Worm (Caenorhabditis elegans) whole organism, L1 larva: Measurements from ENCODE around the gene T05H4.15.

Source experiments
- C04F5.9 ChIP-seq: sonication (generic microtip); optimal IDR thresholded peaks from 2 replicates; lab custom pipeline; 2016; ENCODE audit warnings: missing genetic modification characterization, missing compliant biosample characterization
- C16A3.4 ChIP-seq: fragments of 150-350 bp; optimal IDR thresholded peaks from 2 replicates; lab custom pipeline; 2014; ENCODE audit warnings: missing biosample characterization, missing genetic modification characterization
- F16B12.6 ChIP-seq: fragments of 150-350 bp; optimal IDR thresholded peaks from 2 replicates; lab custom pipeline; 2014; ENCODE audit warnings: missing biosample characterization, missing genetic modification characterization
- aly-2 ChIP-seq: fragments of 150-350 bp; optimal IDR thresholded peaks from 2 replicates; lab custom pipeline; 2014; ENCODE audit warnings: missing biosample characterization, missing genetic modification characterization
- ama-1 ChIP-seq: fragments of 150-350 bp; optimal IDR thresholded peaks from 2 replicates; lab custom pipeline; 2014
- blmp-1 ChIP-seq: fragments of 150-350 bp; optimal IDR thresholded peaks from 2 replicates; lab custom pipeline; 2014; ENCODE audit warnings: missing biosample characterization, missing genetic modification characterization
- ceh-82 ChIP-seq, 3 experiments: fragments of 150-350 bp in 1 of 3; sonication (generic microtip) in 2 of 3; optimal IDR thresholded peaks; 2 replicates each; lab custom pipeline; 2014 to 2017; ENCODE audit warnings: missing biosample characterization in 3 of 3, missing genetic modification characterization in 3 of 3
- ceh-88 ChIP-seq: fragments of 200-800 bp; sonication (Bioruptor generic); IDR thresholded peaks from 2 replicates; pipeline ENCODE4 v1.3.6; 2022; ENCODE audit warnings: missing genetic modification characterization, missing compliant biosample characterization
- ceh-90 ChIP-seq: sonication (generic microtip); optimal IDR thresholded peaks from 2 replicates; lab custom pipeline; 2016; ENCODE audit warnings: missing genetic modification characterization, missing compliant biosample characterization
- dpl-1 ChIP-seq, 3 experiments: fragments of 150-350 bp in 2 of 3; sonication (generic microtip) in 1 of 3; optimal IDR thresholded peaks; 2 replicates each; lab custom pipeline; 2014 to 2017; ENCODE audit warnings: missing biosample characterization in 3 of 3, missing genetic modification characterization in 3 of 3, missing genetic modification reagents in 3 of 3
- efl-1 ChIP-seq, 4 experiments: fragments of 150-350 bp; optimal IDR thresholded peaks in 3 of 4; peaks in 1 of 4; 1 replicate in 1 of 4; 2 replicates in 3 of 4; lab custom pipeline; 2014; ENCODE audit warnings: missing biosample characterization in 2 of 4, missing genetic modification characterization in 2 of 4, missing genetic modification reagents in 2 of 4
- egl-27 ChIP-seq, 2 experiments: fragments of 150-350 bp in 1 of 2; sonication (generic microtip); optimal IDR thresholded peaks; 3 replicates each; lab custom pipeline; 2017 to 2018; ENCODE audit warnings: missing biosample characterization in 2 of 2, missing genetic modification characterization in 2 of 2, missing genetic modification reagents in 2 of 2
- elt-2 ChIP-seq: sonication (generic microtip); optimal IDR thresholded peaks from 2 replicates; lab custom pipeline; 2016; ENCODE audit warnings: missing genetic modification characterization, mild to moderate bottlenecking, inconsistent platforms, missing compliant biosample characterization, missing genetic modification reagents
- elt-3 ChIP-seq, 6 experiments: fragments of 150-350 bp in 1 of 6; sonication (generic microtip); optimal IDR thresholded peaks; 2 replicates each; lab custom pipeline; 2017 to 2018; ENCODE audit warnings: missing biosample characterization in 6 of 6, missing genetic modification characterization in 6 of 6, inconsistent platforms in 1 of 6
- ets-5 ChIP-seq: fragments of 200-800 bp; sonication (Bioruptor generic); IDR thresholded peaks from 2 replicates; pipeline ENCODE4 v1.3.6; 2022; ENCODE audit warnings: missing genetic modification characterization, missing compliant biosample characterization
- fkh-4 ChIP-seq: sonication (generic microtip); optimal IDR thresholded peaks from 2 replicates; lab custom pipeline; 2016; ENCODE audit warnings: missing compliant biosample characterization, missing genetic modification characterization, borderline replicate concordance
- fkh-8 ChIP-seq: sonication (generic microtip); optimal IDR thresholded peaks from 2 replicates; lab custom pipeline; 2016; ENCODE audit warnings: mild to moderate bottlenecking, missing genetic modification characterization, missing compliant biosample characterization
- grh-1 ChIP-seq: fragments of 200-800 bp; sonication (Bioruptor generic); IDR thresholded peaks from 2 replicates; pipeline ENCODE4 v1.3.6; 2022; ENCODE audit warnings: missing genetic modification reagents, missing genetic modification characterization, missing compliant biosample characterization
- hpl-2 ChIP-seq: fragments of 150-350 bp; optimal IDR thresholded peaks from 2 replicates; lab custom pipeline; 2014; ENCODE audit warnings: missing biosample characterization, missing genetic modification reagents, missing genetic modification characterization
- irx-1 ChIP-seq: sonication (generic microtip); optimal IDR thresholded peaks from 2 replicates; lab custom pipeline; 2016; ENCODE audit warnings: missing genetic modification characterization, missing compliant biosample characterization
- isw-1 ChIP-seq: fragments of 200-800 bp; sonication (Bioruptor generic); IDR thresholded peaks from 2 replicates; pipeline ENCODE4 v1.3.6; 2022; ENCODE audit warnings: missing genetic modification characterization, missing compliant biosample characterization
- lin-13 ChIP-seq: fragments of 150-350 bp; optimal IDR thresholded peaks from 2 replicates; lab custom pipeline; 2014; ENCODE audit warnings: missing biosample characterization, missing genetic modification reagents, missing genetic modification characterization
- lin-14 ChIP-seq: fragments of 200-800 bp; sonication (Bioruptor generic); optimal IDR thresholded peaks from 2 replicates; lab custom pipeline; 2018; ENCODE audit warnings: mild to moderate bottlenecking, missing genetic modification characterization, moderate library complexity, missing compliant biosample characterization
- lin-15B ChIP-seq: fragments of 150-350 bp; sonication (generic microtip); optimal IDR thresholded peaks from 3 replicates; lab custom pipeline; 2014; ENCODE audit warnings: missing biosample characterization, missing genetic modification characterization
- lin-35 ChIP-seq, 2 experiments: fragments of 150-350 bp; optimal IDR thresholded peaks; 2 replicates each; lab custom pipeline; 2014; ENCODE audit warnings: missing biosample characterization in 2 of 2, missing genetic modification characterization in 2 of 2, missing genetic modification reagents in 2 of 2
- lsy-2 ChIP-seq, 2 experiments: fragments of 150-350 bp; optimal IDR thresholded peaks; 2 replicates each; lab custom pipeline; 2014; ENCODE audit warnings: missing biosample characterization in 2 of 2, missing genetic modification characterization in 2 of 2
- mdl-1 ChIP-seq, 2 experiments: fragments of 150-350 bp; optimal IDR thresholded peaks; 2 replicates each; lab custom pipeline; 2014 to 2017; ENCODE audit warnings: missing biosample characterization in 2 of 2, missing genetic modification characterization in 2 of 2, inconsistent platforms in 1 of 2
- mep-1 ChIP-seq: fragments of 150-350 bp; optimal IDR thresholded peaks from 2 replicates; lab custom pipeline; 2014; ENCODE audit warnings: missing biosample characterization, missing genetic modification characterization
- nhr-19 ChIP-seq: fragments of 200-800 bp; sonication (Bioruptor generic); conservative IDR thresholded peaks from 2 replicates; pipeline ENCODE4 v1.3.6; 2022; ENCODE audit warnings: missing genetic modification characterization, missing compliant biosample characterization
- nhr-20 ChIP-seq: sonication (generic microtip); optimal IDR thresholded peaks from 2 replicates; lab custom pipeline; 2016; ENCODE audit warnings: mild to moderate bottlenecking, missing genetic modification characterization, missing compliant biosample characterization
- nhr-47 ChIP-seq: sonication (generic microtip); optimal IDR thresholded peaks from 2 replicates; lab custom pipeline; 2016; ENCODE audit warnings: mild to moderate bottlenecking, missing genetic modification characterization, moderate library complexity, missing compliant biosample characterization
- nhr-71 ChIP-seq: sonication (generic microtip); optimal IDR thresholded peaks from 2 replicates; lab custom pipeline; 2016; ENCODE audit warnings: mild to moderate bottlenecking, missing genetic modification characterization, moderate library complexity, missing compliant biosample characterization
- nhr-84 ChIP-seq: sonication (generic microtip); optimal IDR thresholded peaks from 2 replicates; lab custom pipeline; 2017; ENCODE audit warnings: missing biosample characterization, missing genetic modification characterization
- nhr-85 ChIP-seq: sonication (generic microtip); peaks from one replicate; lab custom pipeline; 2016; ENCODE audit warnings: missing genetic modification characterization, inconsistent platforms, missing compliant biosample characterization
- nhr-90 ChIP-seq: sonication (generic microtip); optimal IDR thresholded peaks from 2 replicates; lab custom pipeline; 2016; ENCODE audit warnings: mild to moderate bottlenecking, missing genetic modification characterization, missing compliant biosample characterization; ENCODE audit not compliant: poor library complexity
- pax-3 ChIP-seq: fragments of 200-800 bp; sonication (Bioruptor generic); optimal IDR thresholded peaks from 2 replicates; lab custom pipeline; 2018; ENCODE audit warnings: mild to moderate bottlenecking, missing genetic modification characterization, moderate library complexity, missing compliant biosample characterization
- rnt-1 ChIP-seq: sonication (generic microtip); optimal IDR thresholded peaks from 2 replicates; lab custom pipeline; 2016; ENCODE audit warnings: mild to moderate bottlenecking, missing genetic modification characterization, moderate library complexity, missing compliant biosample characterization
- skn-1 ChIP-seq: fragments of 150-350 bp; optimal IDR thresholded peaks from 2 replicates; lab custom pipeline; 2014; ENCODE audit warnings: missing biosample characterization, missing genetic modification characterization
- snu-23 ChIP-seq: sonication (generic microtip); optimal IDR thresholded peaks from 2 replicates; lab custom pipeline; 2016; ENCODE audit warnings: missing genetic modification characterization, missing compliant biosample characterization
- sup-37 ChIP-seq: fragments of 200-800 bp; sonication (Bioruptor generic); optimal IDR thresholded peaks from 2 replicates; lab custom pipeline; 2018; ENCODE audit warnings: mild to moderate bottlenecking, missing genetic modification characterization, missing compliant biosample characterization
- swsn-7 ChIP-seq: sonication (generic microtip); optimal IDR thresholded peaks from 2 replicates; lab custom pipeline; 2016; ENCODE audit warnings: missing genetic modification characterization, missing compliant biosample characterization
- tbx-2 ChIP-seq: sonication (generic microtip); optimal IDR thresholded peaks from 2 replicates; lab custom pipeline; 2016; ENCODE audit warnings: missing genetic modification characterization, missing compliant biosample characterization
- unc-130 ChIP-seq: fragments of 150-350 bp; optimal IDR thresholded peaks from 2 replicates; lab custom pipeline; 2017; ENCODE audit warnings: missing biosample characterization, missing genetic modification characterization, inconsistent platforms
- unc-86 ChIP-seq: sonication (generic microtip); optimal IDR thresholded peaks from 2 replicates; lab custom pipeline; 2016; ENCODE audit warnings: missing genetic modification characterization, missing compliant biosample characterization
- ztf-11 ChIP-seq, 2 experiments: sonication (generic microtip); optimal IDR thresholded peaks; 2 replicates each; lab custom pipeline; 2016 to 2017; ENCODE audit warnings: missing genetic modification characterization in 2 of 2, missing biosample characterization in 1 of 2, missing compliant biosample characterization in 1 of 2

The T05H4.15 gene

ce11 chrV:6438601-6439000 lies 2.9 kb downstream of the T05H4.15 start, which contains the start of gene T05H4.4:
T05H4.4 (plus strand) TSS chrV:6438901.
- TF ChIP-seq C04F5.9 (tag; lab: Kevin White, UChicago) (no peak), sup-37 (no peak), ama-1 (lab: Kevin White, UChicago) (no peak), efl-1 (optimal IDR thresholded peaks at IDR 0.05; lab: Kevin White, UChicago) (no peak), efl-1 (GFP tag; optimal IDR thresholded peaks at IDR 0.05 in 1 of 2; lab: Kevin White, UChicago) (no peak)

- TF ChIP-seq ets-5 (GFP tag; lab: Robert Waterston, UW) (no peak), elt-2 (tag; lab: Kevin White, UChicago) (peak; percentile 19)
These were observed 5.2 kb downstream of the T05H4.15 start, which contains the start of gene hpo-19 for ce11 chrV:6436332-6436731. hpo-19 (plus strand) TSS chrV:6436645.

- TF ChIP-seq isw-1 (GFP tag; lab: Robert Waterston, UW) (peak; percentile 41), unc-86 (tag; lab: Kevin White, UChicago) (peak; percentile 16), skn-1 (tag; lab: Kevin White, UChicago) (peak; percentile 66), rnt-1 (peak; percentile 87), irx-1 (tag; lab: Kevin White, UChicago) (peak; percentile 29), efl-1 (optimal IDR thresholded peaks at IDR 0.05; lab: Kevin White, UChicago) (peak; percentile 67 to 78), efl-1 (GFP tag; optimal IDR thresholded peaks at IDR 0.05 in 1 of 2; lab: Kevin White, UChicago) (peak; percentile 67 to 82), lin-15B (tag; lab: Kevin White, UChicago) (peak; percentile 89), F16B12.6 (tag; lab: Kevin White, UChicago) (peak; percentile 56), fkh-4 (tag; lab: Kevin White, UChicago) (no peak), swsn-7 (tag; lab: Kevin White, UChicago) (peak; percentile 36), grh-1 (GFP tag; lab: Robert Waterston, UW) (no peak), lin-14 (GFP tag; lab: Kevin White, UChicago) (peak; percentile 69), fkh-8 (peak; percentile 44), aly-2 (tag; lab: Kevin White, UChicago) (no peak), nhr-20 (tag; lab: Kevin White, UChicago) (peak; percentile 68), lin-35 (GFP tag; optimal IDR thresholded peaks at IDR 0.05; lab: Kevin White, UChicago) (peak; percentile 74 to 82), nhr-47 (tag; lab: Kevin White, UChicago) (peak; percentile 63), nhr-84 (tag; lab: Kevin White, UChicago) (no peak), hpl-2 (GFP tag; lab: Kevin White, UChicago) (no peak), unc-130 (tag; lab: Kevin White, UChicago) (peak; percentile 66), ceh-90 (tag; lab: Kevin White, UChicago) (peak; percentile 76), ceh-88 (no peak), nhr-90 (peak; percentile 6), elt-3 (tag; optimal IDR thresholded peaks at IDR 0.05; lab: Kevin White, UChicago) (peak in 1 of 6 experiments; percentile 36), mep-1 (tag; lab: Kevin White, UChicago) (peak; percentile 70), C16A3.4 (tag; lab: Kevin White, UChicago) (peak; percentile 72), nhr-19 (GFP tag; lab: Robert Waterston, UW) (peak; percentile 43; the same call in 1 of the 2 replicates), tbx-2 (tag; lab: Kevin White, UChicago) (peak; percentile 58), ztf-11 (tag; optimal IDR thresholded peaks at IDR 0.05; lab: Kevin White, UChicago) (peak in 1 of 2 experiments; percentile 30), egl-27 (tag; optimal IDR thresholded peaks at IDR 0.05; lab: Kevin White, UChicago) (no peak), nhr-85 (tag; lab: Kevin White, UChicago) (peak; percentile 74), dpl-1 (GFP tag; optimal IDR thresholded peaks at IDR 0.05; lab: Kevin White, UChicago) (peak; percentile 61 to 71 (median 62)), mdl-1 (tag; optimal IDR thresholded peaks at IDR 0.05; lab: Kevin White, UChicago) (peak in 1 of 2 experiments; percentile 32), lin-13 (GFP tag; lab: Kevin White, UChicago) (peak; percentile 30), blmp-1 (tag; lab: Kevin White, UChicago) (peak; percentile 47), snu-23 (peak; percentile 68), nhr-71 (tag; lab: Kevin White, UChicago) (peak; percentile 72), lsy-2 (tag; optimal IDR thresholded peaks at IDR 0.05; lab: Kevin White, UChicago) (peak; percentile 68 to 95), ceh-82 (tag; optimal IDR thresholded peaks at IDR 0.05; lab: Kevin White, UChicago) (peak in 1 of 3 experiments; percentile 80), C04F5.9 (tag; lab: Kevin White, UChicago) (no peak), pax-3 (tag; lab: Kevin White, UChicago) (no peak)
These were observed 7.9 kb downstream of the T05H4.15 start, which contains the start of the genes gad-1 and erfa-1 for ce11 chrV:6433446-6434178. gad-1 (minus strand) TSS chrV:6433496. erfa-1 (plus strand) TSS chrV:6434128.
